Worm (Caenorhabditis elegans): ENCODE data around the gene F53H1.4.

DNA sequence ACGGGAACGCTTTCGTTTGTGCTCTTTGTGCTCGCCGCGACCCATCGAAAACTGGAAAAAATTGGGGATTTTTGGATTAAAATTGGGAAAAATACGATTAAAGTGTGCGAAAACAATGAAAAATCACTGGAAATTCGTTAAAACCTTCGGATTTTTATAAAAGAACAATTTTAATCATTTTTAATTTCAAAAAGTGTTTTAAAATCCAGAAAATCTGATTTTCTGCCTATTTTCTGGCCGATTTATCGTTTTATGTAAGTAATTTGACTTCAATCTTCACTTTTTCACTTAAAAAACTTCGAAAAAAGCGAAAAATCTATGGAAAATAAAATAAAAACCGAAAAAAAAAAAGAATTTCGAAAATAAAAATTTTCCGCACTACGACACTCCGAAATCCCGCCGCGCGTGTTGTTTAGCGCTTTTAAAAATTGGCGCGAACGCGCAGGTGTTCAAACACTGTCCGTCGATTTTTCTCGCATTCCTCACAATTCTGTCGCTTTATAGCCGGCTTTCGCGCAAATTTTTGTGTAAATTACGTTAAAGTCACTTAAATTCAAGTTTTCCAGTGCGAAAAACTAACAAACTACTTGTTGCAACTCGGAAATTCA is at the start of gene F53H1.4, which contains the start of gene ddx-46:
- TF ChIP-seq him-1 (tag; optimal IDR thresholded peaks at IDR 0.05), result no peak
- TF ChIP-seq dao-5 (tag; optimal IDR thresholded peaks at IDR 0.05), result no peak
- TF ChIP-seq W03F9.2 (tag; optimal IDR thresholded peaks at IDR 0.05), result no peak
